Worm (Caenorhabditis elegans) whole organism, L2 larva: ENCODE measurements around the gene F15B9.11.
A peak's percentile ranks its signal among the peaks of the same experiment; 100 is the strongest.

Experiments used
- C34F6.9 ChIP-seq: fragments of 150-350 bp; optimal IDR thresholded peaks from 2 replicates; lab custom pipeline; 2014; ENCODE audit warnings: missing biosample characterization, missing genetic modification characterization
- F13H6.1 ChIP-seq: sonication (generic microtip); optimal IDR thresholded peaks from 2 replicates; lab custom pipeline; 2016; ENCODE audit warnings: missing genetic modification characterization, missing compliant biosample characterization
- Y55F3AM.14 ChIP-seq: fragments of 200-800 bp; sonication (Bioruptor generic); optimal IDR thresholded peaks from 2 replicates; lab custom pipeline; 2018; ENCODE audit warnings: mild to moderate bottlenecking, missing genetic modification characterization, missing compliant biosample characterization
- ZK546.5 ChIP-seq: sonication (generic microtip); optimal IDR thresholded peaks from 2 replicates; lab custom pipeline; 2017; ENCODE audit warnings: missing biosample characterization, missing genetic modification characterization
- alr-1 ChIP-seq: fragments of 150-350 bp; optimal IDR thresholded peaks from 2 replicates; lab custom pipeline; 2014; ENCODE audit warnings: missing biosample characterization, missing genetic modification characterization
- ama-1 ChIP-seq: fragments of 150-350 bp; optimal IDR thresholded peaks from 2 replicates; lab custom pipeline; 2018; ENCODE audit warnings: inconsistent platforms
- blmp-1 ChIP-seq: sonication (generic microtip); optimal IDR thresholded peaks from 2 replicates; lab custom pipeline; 2017; ENCODE audit warnings: missing genetic modification characterization, mild to moderate bottlenecking, missing compliant biosample characterization, antibody characterized with exemption, moderate library complexity; ENCODE audit not compliant: insufficient read depth
- ceh-16 ChIP-seq: fragments of 150-350 bp; optimal IDR thresholded peaks from 2 replicates; lab custom pipeline; 2014; ENCODE audit warnings: missing biosample characterization, missing genetic modification characterization
- ceh-82 ChIP-seq: fragments of 150-350 bp; optimal IDR thresholded peaks from 2 replicates; lab custom pipeline; 2014; ENCODE audit warnings: missing biosample characterization, missing genetic modification characterization
- crh-2 ChIP-seq: sonication (generic microtip); optimal IDR thresholded peaks from 2 replicates; lab custom pipeline; 2017; ENCODE audit warnings: missing biosample characterization, missing genetic modification characterization
- egl-27 ChIP-seq: sonication (generic microtip); optimal IDR thresholded peaks from 3 replicates; lab custom pipeline; 2017; ENCODE audit warnings: missing biosample characterization, missing genetic modification reagents, missing genetic modification characterization
- elt-1 ChIP-seq: fragments of 150-350 bp; optimal IDR thresholded peaks from 2 replicates; lab custom pipeline; 2014; ENCODE audit warnings: missing biosample characterization, missing genetic modification characterization
- elt-3 ChIP-seq: sonication (generic microtip); optimal IDR thresholded peaks from 2 replicates; lab custom pipeline; 2017; ENCODE audit warnings: missing biosample characterization, missing genetic modification characterization
- fos-1 ChIP-seq: fragments of 150-350 bp; optimal IDR thresholded peaks from 2 replicates; lab custom pipeline; 2014; ENCODE audit warnings: missing biosample characterization, missing genetic modification characterization
- gmeb-1 ChIP-seq: fragments of 150-350 bp; optimal IDR thresholded peaks from 2 replicates; lab custom pipeline; 2014; ENCODE audit warnings: missing biosample characterization, missing genetic modification characterization
- lin-11 ChIP-seq: fragments of 150-350 bp; sonication (generic microtip); optimal IDR thresholded peaks from 2 replicates; lab custom pipeline; 2014; ENCODE audit warnings: missing biosample characterization, missing genetic modification characterization, inconsistent platforms, mixed read lengths
- lin-13 ChIP-seq: fragments of 150-350 bp; optimal IDR thresholded peaks from 2 replicates; lab custom pipeline; 2014; ENCODE audit warnings: missing biosample characterization, missing genetic modification reagents, missing genetic modification characterization
- lin-39 ChIP-seq: fragments of 150-350 bp; optimal IDR thresholded peaks from 2 replicates; lab custom pipeline; 2014; ENCODE audit warnings: missing biosample characterization, missing genetic modification reagents, missing genetic modification characterization
- lsy-2 ChIP-seq, 2 experiments: fragments of 150-350 bp in 1 of 2; sonication (generic microtip) in 1 of 2; optimal IDR thresholded peaks; 2 replicates each; lab custom pipeline; 2014 to 2017; ENCODE audit warnings: missing biosample characterization in 2 of 2, missing genetic modification characterization in 2 of 2
- mbf-1 ChIP-seq: sonication (generic microtip); optimal IDR thresholded peaks from 2 replicates; lab custom pipeline; 2017; ENCODE audit warnings: missing biosample characterization, missing genetic modification characterization
- mdl-1 ChIP-seq, 2 experiments: fragments of 150-350 bp in 1 of 2; sonication (generic microtip) in 1 of 2; optimal IDR thresholded peaks; 2 replicates each; lab custom pipeline; 2017; ENCODE audit warnings: missing biosample characterization in 2 of 2, missing genetic modification characterization in 2 of 2
- nhr-10 ChIP-seq: sonication (generic microtip); optimal IDR thresholded peaks from 2 replicates; lab custom pipeline; 2017; ENCODE audit warnings: missing biosample characterization, missing genetic modification characterization
- nhr-12 ChIP-seq: fragments of 150-350 bp; optimal IDR thresholded peaks from 2 replicates; lab custom pipeline; 2014; ENCODE audit warnings: missing biosample characterization, missing genetic modification characterization
- nhr-129 ChIP-seq: fragments of 150-350 bp; optimal IDR thresholded peaks from 2 replicates; lab custom pipeline; 2014; ENCODE audit warnings: missing biosample characterization, missing genetic modification characterization
- nhr-21 ChIP-seq: fragments of 150-350 bp; optimal IDR thresholded peaks from 2 replicates; lab custom pipeline; 2014; ENCODE audit warnings: missing biosample characterization, missing genetic modification characterization
- nhr-23 ChIP-seq: fragments of 150-350 bp; optimal IDR thresholded peaks from 2 replicates; lab custom pipeline; 2014; ENCODE audit warnings: missing biosample characterization, missing genetic modification reagents, missing genetic modification characterization
- nhr-25 ChIP-seq: fragments of 150-350 bp; sonication (generic microtip); optimal IDR thresholded peaks from 3 replicates; lab custom pipeline; 2014; ENCODE audit warnings: missing biosample characterization, missing genetic modification characterization
- nhr-6 ChIP-seq: fragments of 150-350 bp; optimal IDR thresholded peaks from 2 replicates; lab custom pipeline; 2014; ENCODE audit warnings: missing biosample characterization, missing genetic modification characterization
- sma-3 ChIP-seq: sonication (generic microtip); optimal IDR thresholded peaks from 2 replicates; lab custom pipeline; 2016; ENCODE audit warnings: missing genetic modification reagents, missing genetic modification characterization, missing compliant biosample characterization
- sma-9 ChIP-seq, 2 experiments: fragments of 150-350 bp in 1 of 2; sonication (generic microtip) in 1 of 2; optimal IDR thresholded peaks; 2 replicates each; lab custom pipeline; 2014 to 2016; ENCODE audit warnings: missing genetic modification characterization in 2 of 2, mild to moderate bottlenecking in 1 of 2, missing biosample characterization in 1 of 2, missing compliant biosample characterization in 1 of 2, missing genetic modification reagents in 1 of 2, moderate library complexity in 1 of 2
- snpc-4 ChIP-seq: fragments of 150-350 bp; optimal IDR thresholded peaks from 2 replicates; lab custom pipeline; 2014; ENCODE audit warnings: missing biosample characterization, missing genetic modification characterization
- unc-55 ChIP-seq: fragments of 150-350 bp; sonication (generic microtip); optimal IDR thresholded peaks from 3 replicates; lab custom pipeline; 2014; ENCODE audit warnings: missing biosample characterization, missing genetic modification reagents, missing genetic modification characterization
- zag-1 ChIP-seq: fragments of 150-350 bp; optimal IDR thresholded peaks from 2 replicates; lab custom pipeline; 2014; ENCODE audit warnings: missing biosample characterization, missing genetic modification characterization
- ztf-1 ChIP-seq: fragments of 200-800 bp; sonication (Bioruptor generic); conservative IDR thresholded peaks from 2 replicates; pipeline ENCODE4 v1.3.6; 2022; ENCODE audit warnings: missing genetic modification characterization, missing compliant biosample characterization

F15B9.11 gene

ce11 chrV:12961085-12961560 is 31.6 kb downstream of the F15B9.11 start, which contains the start of gene mpst-7:
Gene mpst-7, minus strand, starts transcription at chrV:12961135.
- TF ChIP-seq nhr-25 (tag; lab: Kevin White, UChicago), result peak; percentile 20
- no peak for TF ChIP-seq alr-1 (tag; lab: Kevin White, UChicago)
- peak; percentile 35 for TF ChIP-seq fos-1
- no peak for TF ChIP-seq sma-3 (GFP tag; lab: Kevin White, UChicago)
- no peak for TF ChIP-seq zag-1 (tag; lab: Kevin White, UChicago)

DNA sequence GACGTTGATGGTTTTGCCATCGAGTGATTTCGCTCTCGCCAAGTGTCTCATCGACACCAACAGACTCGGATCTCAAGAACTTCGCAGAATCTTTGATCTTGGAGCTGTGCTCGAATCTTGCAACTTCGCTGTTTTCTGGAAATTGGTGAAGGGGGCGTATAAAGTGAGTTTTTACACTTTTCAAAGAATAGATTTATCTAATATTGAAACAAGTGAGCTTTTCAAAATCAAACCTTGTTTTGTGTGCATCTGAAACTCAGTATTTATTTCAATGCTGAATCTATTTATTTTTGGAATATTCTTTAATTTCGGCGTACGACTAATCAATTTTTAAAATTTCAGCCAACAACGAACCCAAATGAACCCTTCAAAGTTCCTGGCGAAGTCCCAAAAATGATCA is 38.4 kb downstream of the F15B9.11 start:
- TF ChIP-seq mdl-1 (tag; optimal IDR thresholded peaks at IDR 0.05; lab: Kevin White, UChicago), result no peak
- TF ChIP-seq lin-39 (tag; lab: Kevin White, UChicago), result no peak
- TF ChIP-seq F13H6.1 (tag; lab: Kevin White, UChicago), result no peak
- TF ChIP-seq lin-13 (GFP tag; lab: Kevin White, UChicago), result no peak
- TF ChIP-seq nhr-23, result no peak
- TF ChIP-seq ztf-1 (GFP tag; lab: Robert Waterston, UW), result no peak
- TF ChIP-seq blmp-1 (tag; lab: Kevin White, UChicago), result no peak
- TF ChIP-seq snpc-4 (tag; lab: Kevin White, UChicago), result no peak
- no peak for TF ChIP-seq alr-1 (tag; lab: Kevin White, UChicago)
- TF ChIP-seq ZK546.5 (tag; lab: Kevin White, UChicago), result no peak
- TF ChIP-seq nhr-21 (tag; lab: Kevin White, UChicago), result no peak
- TF ChIP-seq lsy-2 (tag; optimal IDR thresholded peaks at IDR 0.05; lab: Kevin White, UChicago), result no peak
- TF ChIP-seq ceh-82 (tag; lab: Kevin White, UChicago), result no peak
- TF ChIP-seq nhr-6 (tag; lab: Kevin White, UChicago), result no peak
- TF ChIP-seq nhr-129 (tag; lab: Kevin White, UChicago), result no peak
- TF ChIP-seq mbf-1 (tag; lab: Kevin White, UChicago), result no peak
- TF ChIP-seq elt-1 (tag; lab: Kevin White, UChicago), result no peak

ce11 chrV:12953702-12954101 is 39.0 kb downstream of the F15B9.11 start, which contains the start of gene eif-3.K:
Gene eif-3.K, plus strand, starts transcription at chrV:12954002.
- TF ChIP-seq egl-27 (tag; lab: Kevin White, UChicago) (no peak), fos-1 (no peak), nhr-23 (no peak), alr-1 (tag; lab: Kevin White, UChicago) (no peak), nhr-10 (tag; lab: Kevin White, UChicago) (no peak), crh-2 (tag; lab: Kevin White, UChicago) (no peak), ama-1 (lab: Kevin White, UChicago) (no peak), mdl-1 (tag; optimal IDR thresholded peaks at IDR 0.05; lab: Kevin White, UChicago) (no peak), lin-11 (no peak), ceh-82 (tag; lab: Kevin White, UChicago) (no peak), sma-9 (GFP tag; optimal IDR thresholded peaks at IDR 0.05; lab: Kevin White, UChicago) (no peak), sma-9 (tag; optimal IDR thresholded peaks at IDR 0.05; lab: Kevin White, UChicago) (no peak), sma-3 (GFP tag; lab: Kevin White, UChicago) (no peak), zag-1 (tag; lab: Kevin White, UChicago) (no peak), ztf-1 (GFP tag; lab: Robert Waterston, UW) (no peak), Y55F3AM.14 (GFP tag; lab: Kevin White, UChicago) (no peak)
- TF ChIP-seq, all 48 proteins: peak for 0

ce11 chrV:12952287-12952686 is 40.4 kb downstream of the F15B9.11 start, which contains the start of gene pqn-68:
Gene pqn-68, plus strand, starts transcription at chrV:12952636.
- TF ChIP-seq ama-1 (lab: Kevin White, UChicago) (no peak), crh-2 (tag; lab: Kevin White, UChicago) (peak; percentile 71), nhr-12 (tag; lab: Kevin White, UChicago) (no peak), lsy-2 (tag; optimal IDR thresholded peaks at IDR 0.05; lab: Kevin White, UChicago) (peak in 1 of 2 experiments; percentile 43), nhr-23 (no peak), gmeb-1 (tag; lab: Kevin White, UChicago) (peak; percentile 23), unc-55 (peak; percentile 49), ceh-16 (tag; lab: Kevin White, UChicago) (no peak), C34F6.9 (peak; percentile 4), elt-3 (tag; lab: Kevin White, UChicago) (no peak), nhr-129 (tag; lab: Kevin White, UChicago) (peak; percentile 40)
